Worm (Caenorhabditis elegans): Measurements from ENCODE around the gene spe-36.

The spe-36 gene

ce11 chrIV:11635437-11636408 lies 43.7 kb upstream of the spe-36 start, which contains the start of gene mars-1:
TSS of gene mars-1 (minus strand) at chrIV:11635487.
- peak; percentile 65 for TF ChIP-seq ces-1 (GFP tag; optimal IDR thresholded peaks at IDR 0.05)
- no peak for TF ChIP-seq flh-1 (GFP tag; optimal IDR thresholded peaks at IDR 0.05)
- TF ChIP-seq sptf-1 (tag; optimal IDR thresholded peaks at IDR 0.05), result peak; percentile 50
- TF ChIP-seq ztf-11 (tag; optimal IDR thresholded peaks at IDR 0.05), result no peak
- peak; percentile 3 for TF ChIP-seq unc-120 (tag; optimal IDR thresholded peaks at IDR 0.05; ENCODE audit: poor library complexity, severe bottlenecking)
- TF ChIP-seq ham-2 (GFP tag; optimal IDR thresholded peaks at IDR 0.05), result no peak
- TF ChIP-seq ceh-39 (tag; optimal IDR thresholded peaks at IDR 0.05), result peak; percentile 66
- peak; percentile 60 for TF ChIP-seq lsy-2 (tag; optimal IDR thresholded peaks at IDR 0.05)
- peak; percentile 17 for TF ChIP-seq mep-1 (tag; optimal IDR thresholded peaks at IDR 0.05)
- TF ChIP-seq nhr-237 (tag; optimal IDR thresholded peaks at IDR 0.05), result peak; percentile 88
- TF ChIP-seq pha-4 (tag; optimal IDR thresholded peaks at IDR 0.05), result peak; percentile 20

- TF ChIP-seq ceh-43 (GFP tag; optimal IDR thresholded peaks at IDR 0.05), result no peak
- TF ChIP-seq hlh-1 (tag; optimal IDR thresholded peaks at IDR 0.05), result no peak
- TF ChIP-seq ceh-39 (tag; optimal IDR thresholded peaks at IDR 0.05), result no peak
- no peak for TF ChIP-seq nhr-2 (tag; optimal IDR thresholded peaks at IDR 0.05)
- TF ChIP-seq mep-1 (tag; optimal IDR thresholded peaks at IDR 0.05), result no peak
- TF ChIP-seq snpc-4 (tag; optimal IDR thresholded peaks at IDR 0.05), result no peak
- TF ChIP-seq lsy-2 (tag; optimal IDR thresholded peaks at IDR 0.05), result no peak
- no peak for TF ChIP-seq lin-13 (tag; optimal IDR thresholded peaks at IDR 0.05)
- no peak for TF ChIP-seq unc-39 (tag; optimal IDR thresholded peaks at IDR 0.05)
- TF ChIP-seq mab-5 (tag; optimal IDR thresholded peaks at IDR 0.05), result no peak
- TF ChIP-seq blmp-1 (tag; optimal IDR thresholded peaks at IDR 0.05), result no peak
- no peak for TF ChIP-seq nhr-237 (tag; optimal IDR thresholded peaks at IDR 0.05)
- TF ChIP-seq sptf-1 (tag; optimal IDR thresholded peaks at IDR 0.05), result no peak
- TF ChIP-seq unc-62 (GFP tag; optimal IDR thresholded peaks at IDR 0.05), result no peak
- no peak for TF ChIP-seq ham-2 (GFP tag; optimal IDR thresholded peaks at IDR 0.05)
- no peak for TF ChIP-seq ceh-83 (GFP tag; optimal IDR thresholded peaks at IDR 0.05)
- no peak for TF ChIP-seq ces-1 (GFP tag; optimal IDR thresholded peaks at IDR 0.05)
- no peak for TF ChIP-seq drap-1 (GFP tag; optimal IDR thresholded peaks at IDR 0.05)
Measured at ce11 chrIV:11631750-11632149, 39.7 kb upstream of the spe-36 start, which contains the start of gene F58B3.4. TSS of gene F58B3.4 (minus strand) at chrIV:11631850.

- TF ChIP-seq tbx-8 (GFP tag; optimal IDR thresholded peaks at IDR 0.05), result no peak
- no peak for TF ChIP-seq snpc-4 (tag; optimal IDR thresholded peaks at IDR 0.05)
- TF ChIP-seq nhr-12 (tag; optimal IDR thresholded peaks at IDR 0.05), result no peak
- no peak for TF ChIP-seq ztf-11 (tag; optimal IDR thresholded peaks at IDR 0.05)
- no peak for TF ChIP-seq elt-3 (tag; optimal IDR thresholded peaks at IDR 0.05)
- TF ChIP-seq ceh-39 (tag; optimal IDR thresholded peaks at IDR 0.05), result no peak
- no peak for TF ChIP-seq mep-1 (tag; optimal IDR thresholded peaks at IDR 0.05)
- no peak for TF ChIP-seq ceh-43 (GFP tag; optimal IDR thresholded peaks at IDR 0.05)
- TF ChIP-seq nhr-28 (tag; optimal IDR thresholded peaks at IDR 0.05), result no peak
- TF ChIP-seq mab-5 (tag; optimal IDR thresholded peaks at IDR 0.05), result no peak
- TF ChIP-seq blmp-1 (tag; optimal IDR thresholded peaks at IDR 0.05), result no peak
- no peak for TF ChIP-seq pha-4 (tag; optimal IDR thresholded peaks at IDR 0.05)
- no peak for TF ChIP-seq bed-3 (GFP tag; optimal IDR thresholded peaks at IDR 0.05)
Measured at ce11 chrIV:11627847-11628246, 35.8 kb upstream of the spe-36 start, which contains the start of gene lys-6. TSS of gene lys-6 (minus strand) at chrIV:11627947.

DNA sequence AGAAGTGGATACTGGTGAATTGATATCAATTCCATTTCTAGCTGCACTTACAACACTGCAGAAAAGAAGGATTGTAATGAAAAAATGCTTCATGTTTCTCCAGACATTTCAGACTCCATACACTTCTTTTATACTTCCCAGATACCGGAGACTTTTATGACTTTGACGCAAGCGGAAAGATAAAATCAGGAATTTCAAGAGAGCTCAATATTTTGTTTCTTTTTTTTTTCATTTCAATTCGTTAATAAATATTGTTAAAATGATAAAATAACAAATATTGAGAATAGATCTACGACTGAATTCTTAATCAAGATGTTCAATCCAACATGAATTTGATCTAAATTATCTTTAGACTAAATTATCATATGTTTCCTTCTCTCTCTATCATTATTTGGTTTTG lies 33.4 kb upstream of the spe-36 start, which contains the start of gene lys-5:
lys-5 (minus strand) TSS at position 101 of the 400 bp plus-strand sequence.
- TF ChIP-seq lsy-2 (tag; optimal IDR thresholded peaks at IDR 0.05) (no peak), blmp-1 (tag; optimal IDR thresholded peaks at IDR 0.05) (no peak), ces-1 (GFP tag; optimal IDR thresholded peaks at IDR 0.05) (no peak), nhr-28 (tag; optimal IDR thresholded peaks at IDR 0.05) (no peak), ceh-39 (tag; optimal IDR thresholded peaks at IDR 0.05) (no peak), mep-1 (tag; optimal IDR thresholded peaks at IDR 0.05) (no peak), nhr-12 (tag; optimal IDR thresholded peaks at IDR 0.05) (no peak), unc-62 (GFP tag; optimal IDR thresholded peaks at IDR 0.05) (no peak), zip-8 (tag; optimal IDR thresholded peaks at IDR 0.05) (no peak)

DNA sequence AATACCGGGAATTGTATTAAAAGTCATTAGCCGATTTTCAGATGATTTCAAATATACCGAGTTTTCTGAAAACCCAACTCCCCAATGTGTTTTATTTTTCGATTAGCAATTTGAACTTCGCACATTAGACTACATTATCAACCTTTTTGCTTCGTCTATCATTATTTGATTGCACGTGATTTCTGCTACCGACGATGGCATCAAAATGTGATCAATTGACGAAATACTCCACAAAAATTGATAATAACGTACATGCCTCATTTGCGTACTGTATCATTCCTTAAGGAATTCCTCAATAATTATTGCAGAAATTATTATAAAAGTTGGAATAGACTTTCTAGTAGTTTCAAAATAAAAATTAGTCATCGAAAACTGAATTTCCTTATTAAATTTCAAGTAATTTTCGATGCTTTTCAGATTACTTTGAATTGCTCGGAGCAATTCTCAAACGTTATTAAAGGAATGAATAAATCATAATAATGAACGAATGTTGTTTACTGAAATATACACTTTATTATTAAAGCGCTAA lies 31.8 kb upstream of the spe-36 start:
- TF ChIP-seq ceh-43 (GFP tag; optimal IDR thresholded peaks at IDR 0.05), result no peak
- no peak for TF ChIP-seq mab-5 (tag; optimal IDR thresholded peaks at IDR 0.05)
- TF ChIP-seq unc-39 (tag; optimal IDR thresholded peaks at IDR 0.05), result no peak
- no peak for TF ChIP-seq tbx-8 (GFP tag; optimal IDR thresholded peaks at IDR 0.05)
- TF ChIP-seq blmp-1 (tag; optimal IDR thresholded peaks at IDR 0.05), result no peak
- TF ChIP-seq hlh-1 (tag; optimal IDR thresholded peaks at IDR 0.05), result no peak
- no peak for TF ChIP-seq ztf-11 (tag; optimal IDR thresholded peaks at IDR 0.05)
- TF ChIP-seq bed-3 (GFP tag; optimal IDR thresholded peaks at IDR 0.05), result no peak
- TF ChIP-seq sem-2 (GFP tag; optimal IDR thresholded peaks at IDR 0.05), result no peak
- no peak for TF ChIP-seq nhr-237 (tag; optimal IDR thresholded peaks at IDR 0.05)
- no peak for TF ChIP-seq sptf-1 (tag; optimal IDR thresholded peaks at IDR 0.05)
- TF ChIP-seq nhr-2 (tag; optimal IDR thresholded peaks at IDR 0.05), result no peak
- TF ChIP-seq cnd-1 (tag; optimal IDR thresholded peaks at IDR 0.05), result no peak
- TF ChIP-seq nhr-76 (tag; optimal IDR thresholded peaks at IDR 0.05), result no peak
- TF ChIP-seq mls-2 (tag; optimal IDR thresholded peaks at IDR 0.05), result no peak
